Fruit fly (Drosophila melanogaster) whole organism, embryonic: ENCODE measurements around the gene CG9018.

Source experiments
- Adf1 ChIP-seq: fragments of 200-800 bp; sonication (Bioruptor generic); IDR thresholded peaks from 2 replicates; pipeline ENCODE4 v1.3.6; 2022; ENCODE audit warnings: missing biosample characterization, missing genetic modification characterization
- Atf3 ChIP-seq: fragments of 200-800 bp; sonication (Bioruptor generic); optimal IDR thresholded peaks from 3 replicates; lab custom pipeline; 2016; ENCODE audit warnings: missing biosample characterization, missing genetic modification characterization
- Blimp-1 ChIP-seq: fragments of 200-800 bp; sonication (Bioruptor generic); optimal IDR thresholded peaks from 3 replicates; lab custom pipeline; 2018; ENCODE audit warnings: missing biosample characterization, missing genetic modification characterization, mild to moderate bottlenecking, moderate library complexity, missing genetic modification reagents
- CG10209 ChIP-seq: fragments of 200-800 bp; sonication (Bioruptor generic); optimal IDR thresholded peaks from 3 replicates; lab custom pipeline; 2017; ENCODE audit warnings: missing biosample characterization, mild to moderate bottlenecking, missing genetic modification characterization, missing genetic modification reagents
- CG10274 ChIP-seq: fragments of 200-800 bp; sonication (Bioruptor generic); optimal IDR thresholded peaks from 3 replicates; lab custom pipeline; 2017; ENCODE audit warnings: missing biosample characterization, mild to moderate bottlenecking, missing genetic modification characterization
- CG10321 ChIP-seq: fragments of 200-800 bp; sonication (Bioruptor generic); IDR thresholded peaks from 2 replicates; pipeline ENCODE4 v1.3.6; 2022; ENCODE audit warnings: missing biosample characterization, missing genetic modification characterization
- CG10654 ChIP-seq: fragments of 200-800 bp; sonication (Bioruptor generic); optimal IDR thresholded peaks from 2 replicates; lab custom pipeline; 2016; ENCODE audit warnings: missing biosample characterization, missing genetic modification characterization
- CG14050 ChIP-seq: fragments of 200-800 bp; sonication (Bioruptor generic); IDR thresholded peaks from 3 replicates; pipeline ENCODE4 v1.3.6; 2022; ENCODE audit warnings: missing biosample characterization, missing genetic modification characterization
- CG15601 ChIP-seq: fragments of 200-800 bp; sonication (Bioruptor generic); optimal IDR thresholded peaks from 3 replicates; lab custom pipeline; 2019; ENCODE audit warnings: missing biosample characterization, mild to moderate bottlenecking, missing genetic modification characterization, moderate library complexity
- CG16813 ChIP-seq: fragments of 200-800 bp; sonication (Bioruptor generic); IDR thresholded peaks from 3 replicates; pipeline ENCODE4 v1.3.6; 2022; ENCODE audit warnings: missing biosample characterization, missing genetic modification characterization; ENCODE audit not compliant: partially characterized antibody
- CG17186 ChIP-seq: fragments of 200-800 bp; sonication (Bioruptor generic); optimal IDR thresholded peaks from 3 replicates; lab custom pipeline; 2017; ENCODE audit warnings: missing biosample characterization, missing genetic modification reagents, missing genetic modification characterization
- CG17802 ChIP-seq: fragments of 200-800 bp; sonication (Bioruptor generic); optimal IDR thresholded peaks from 2 replicates; lab custom pipeline; 2018; ENCODE audit warnings: missing biosample characterization, mild to moderate bottlenecking, missing genetic modification characterization, moderate library complexity
- CG17912 ChIP-seq: fragments of 200-800 bp; sonication (Bioruptor generic); optimal IDR thresholded peaks from 2 replicates; lab custom pipeline; 2018; ENCODE audit warnings: missing biosample characterization, mild to moderate bottlenecking, missing genetic modification characterization
- CG18262 ChIP-seq: fragments of 200-800 bp; optimal IDR thresholded peaks from 3 replicates; lab custom pipeline; 2019; ENCODE audit warnings: missing biosample characterization, mild to moderate bottlenecking, missing genetic modification characterization, moderate library complexity
- CG18619 ChIP-seq: fragments of 200-800 bp; sonication (Bioruptor generic); optimal IDR thresholded peaks from 3 replicates; lab custom pipeline; 2017; ENCODE audit warnings: missing biosample characterization, mild to moderate bottlenecking, missing genetic modification characterization
- CG2712 ChIP-seq: fragments of 200-800 bp; optimal IDR thresholded peaks from 3 replicates; lab custom pipeline; 2019; ENCODE audit warnings: missing biosample characterization, mild to moderate bottlenecking, missing genetic modification characterization, moderate library complexity
- CG32772 ChIP-seq: fragments of 200-800 bp; sonication (Bioruptor generic); IDR thresholded peaks from 2 replicates; pipeline ENCODE4 v1.3.6; 2022; ENCODE audit warnings: missing biosample characterization, missing genetic modification characterization
- CG3281 ChIP-seq: fragments of 200-800 bp; sonication (Bioruptor generic); optimal IDR thresholded peaks from 3 replicates; lab custom pipeline; 2017; ENCODE audit warnings: missing biosample characterization, mild to moderate bottlenecking, missing genetic modification characterization
- CG33213 ChIP-seq: fragments of 200-800 bp; sonication (Bioruptor generic); optimal IDR thresholded peaks from 3 replicates; lab custom pipeline; 2016; ENCODE audit warnings: missing biosample characterization, missing genetic modification characterization
- CG34224 ChIP-seq: fragments of 200-800 bp; sonication (Bioruptor generic); IDR thresholded peaks from 3 replicates; pipeline ENCODE4 v1.3.6; 2022; ENCODE audit warnings: missing biosample characterization, missing genetic modification characterization; ENCODE audit not compliant: partially characterized antibody
- CG34422 ChIP-seq: fragments of 200-800 bp; sonication (Bioruptor generic); IDR thresholded peaks from 3 replicates; pipeline ENCODE4 v1.3.6; 2022; ENCODE audit warnings: missing biosample characterization, missing genetic modification characterization
- CG6791 ChIP-seq: fragments of 200-800 bp; sonication (Bioruptor generic); IDR thresholded peaks from 3 replicates; pipeline ENCODE4 v1.3.6; 2022; ENCODE audit warnings: missing biosample characterization, missing genetic modification characterization; ENCODE audit not compliant: partially characterized antibody
- CG6854 ChIP-seq: fragments of 200-800 bp; sonication (Bioruptor generic); optimal IDR thresholded peaks from 3 replicates; lab custom pipeline; 2017; ENCODE audit warnings: missing biosample characterization, mild to moderate bottlenecking, missing genetic modification characterization
- CG8944 ChIP-seq: fragments of 200-800 bp; sonication (Bioruptor generic); optimal IDR thresholded peaks from 3 replicates; lab custom pipeline; 2016; ENCODE audit warnings: missing biosample characterization, missing genetic modification characterization
- CG9727 ChIP-seq: fragments of 200-800 bp; sonication (Bioruptor generic); optimal IDR thresholded peaks from 3 replicates; lab custom pipeline; 2017; ENCODE audit warnings: missing biosample characterization, mild to moderate bottlenecking, missing genetic modification characterization
- CoRest ChIP-seq: fragments of 200-800 bp; sonication (Bioruptor generic); optimal IDR thresholded peaks from 3 replicates; lab custom pipeline; 2018; ENCODE audit warnings: missing biosample characterization, mild to moderate bottlenecking, missing genetic modification characterization, moderate library complexity
- ERR ChIP-seq: fragments of 200-800 bp; sonication (Bioruptor generic); optimal IDR thresholded peaks from 2 replicates; lab custom pipeline; 2016; ENCODE audit warnings: missing biosample characterization, missing genetic modification characterization
- Elba2 ChIP-seq: fragments of 200-800 bp; sonication (Bioruptor generic); optimal IDR thresholded peaks from 3 replicates; lab custom pipeline; 2016; ENCODE audit warnings: missing biosample characterization, missing genetic modification characterization
- Jarid2 ChIP-seq: fragments of 200-800 bp; sonication (Bioruptor generic); optimal IDR thresholded peaks from 3 replicates; lab custom pipeline; 2017; ENCODE audit warnings: mild to moderate bottlenecking, missing biosample characterization, missing genetic modification reagents, missing genetic modification characterization
- Myb ChIP-seq: fragments of 200-800 bp; sonication (Bioruptor generic); optimal IDR thresholded peaks from 2 replicates; lab custom pipeline; 2016; ENCODE audit warnings: missing biosample characterization, missing genetic modification characterization
- NC2α ChIP-seq: fragments of 200-800 bp; sonication (Bioruptor generic); optimal IDR thresholded peaks from 2 replicates; lab custom pipeline; 2016; ENCODE audit warnings: missing biosample characterization, missing genetic modification characterization
- NfI ChIP-seq: fragments of 200-800 bp; sonication (Bioruptor generic); optimal IDR thresholded peaks from 3 replicates; lab custom pipeline; 2018; ENCODE audit warnings: missing biosample characterization, mild to moderate bottlenecking, missing genetic modification characterization, moderate library complexity
- Sox100B ChIP-seq: fragments of 200-800 bp; sonication (Bioruptor generic); optimal IDR thresholded peaks from 3 replicates; lab custom pipeline; 2018; ENCODE audit warnings: missing biosample characterization, mild to moderate bottlenecking, missing genetic modification characterization
- Usf ChIP-seq: fragments of 200-800 bp; sonication (Bioruptor generic); optimal IDR thresholded peaks from 2 replicates; lab custom pipeline; 2017; ENCODE audit warnings: missing genotype, missing biosample characterization, missing genetic modification characterization
- YL-1 ChIP-seq: fragments of 200-800 bp; sonication (Bioruptor generic); optimal IDR thresholded peaks from 3 replicates; lab custom pipeline; 2017; ENCODE audit warnings: missing biosample characterization, mild to moderate bottlenecking, missing genetic modification characterization
- ci ChIP-seq: fragments of 200-800 bp; sonication (Bioruptor generic); IDR thresholded peaks from 3 replicates; pipeline ENCODE4 v1.3.6; 2022; ENCODE audit warnings: missing biosample characterization, missing genetic modification characterization
- fd64A ChIP-seq: fragments of 200-800 bp; sonication (Bioruptor generic); optimal IDR thresholded peaks from 3 replicates; lab custom pipeline; 2018; ENCODE audit warnings: missing biosample characterization, mild to moderate bottlenecking, missing genetic modification characterization
- fd96Cb ChIP-seq: fragments of 200-800 bp; sonication (Bioruptor generic); optimal IDR thresholded peaks from 2 replicates; lab custom pipeline; 2018; ENCODE audit warnings: missing biosample characterization, mild to moderate bottlenecking, missing genetic modification characterization, moderate library complexity
- ind ChIP-seq: fragments of 200-800 bp; sonication (Bioruptor generic); optimal IDR thresholded peaks from 3 replicates; lab custom pipeline; 2016; ENCODE audit warnings: missing biosample characterization, missing genetic modification characterization
- pan ChIP-seq, 4 experiments: fragments of >200 bp in 3 of 4; fragments of 200-800 bp in 1 of 4; sonication (Bioruptor generic) in 1 of 4; optimal IDR thresholded peaks in 3 of 4; IDR thresholded peaks in 1 of 4; 2 replicates each; pipeline versions ENCODE4 v1.3.6 to Lab custom; 2017 to 2022; ENCODE audit warnings: missing biosample characterization in 2 of 4, missing genetic modification characterization in 2 of 4, mixed read lengths in 1 of 4
- pb ChIP-seq: fragments of 200-800 bp; sonication (Bioruptor generic); optimal IDR thresholded peaks from 3 replicates; lab custom pipeline; 2016; ENCODE audit warnings: missing biosample characterization, missing genetic modification characterization
- phol ChIP-seq: fragments of 200-800 bp; sonication (Bioruptor generic); optimal IDR thresholded peaks from 3 replicates; lab custom pipeline; 2018; ENCODE audit warnings: missing biosample characterization, mild to moderate bottlenecking, missing genetic modification characterization, moderate library complexity
- pnt ChIP-seq: fragments of 200-800 bp; sonication (Bioruptor generic); optimal IDR thresholded peaks from 3 replicates; lab custom pipeline; 2016; ENCODE audit warnings: missing biosample characterization, missing genetic modification characterization
- schlank ChIP-seq: fragments of 200-800 bp; sonication (Bioruptor generic); optimal IDR thresholded peaks from 2 replicates; lab custom pipeline; 2018; ENCODE audit warnings: missing biosample characterization, mild to moderate bottlenecking, missing genetic modification characterization
- slp2 ChIP-seq: fragments of 200-800 bp; sonication (Bioruptor generic); optimal IDR thresholded peaks from 2 replicates; lab custom pipeline; 2016; ENCODE audit warnings: missing biosample characterization, missing genetic modification characterization
- sna ChIP-seq: fragments of 200-800 bp; sonication (Bioruptor generic); IDR thresholded peaks from 2 replicates; pipeline ENCODE4 v1.3.6; 2022; ENCODE audit warnings: missing biosample characterization, missing genetic modification characterization; ENCODE audit not compliant: partially characterized antibody
- stwl ChIP-seq: fragments of 200-800 bp; sonication (Bioruptor generic); optimal IDR thresholded peaks from 3 replicates; lab custom pipeline; 2018; ENCODE audit warnings: missing biosample characterization, mild to moderate bottlenecking, missing genetic modification characterization, moderate library complexity
- unc-4 ChIP-seq: fragments of 200-800 bp; sonication (Bioruptor generic); IDR thresholded peaks from 2 replicates; pipeline ENCODE4 v1.3.6; 2022; ENCODE audit warnings: missing biosample characterization, missing genetic modification characterization; ENCODE audit not compliant: partially characterized antibody
- vfl ChIP-seq: fragments of 200-800 bp; sonication (Bioruptor generic); optimal IDR thresholded peaks from 2 replicates; lab custom pipeline; 2016; ENCODE audit warnings: missing biosample characterization, missing genetic modification characterization

CG9018 gene

DNA sequence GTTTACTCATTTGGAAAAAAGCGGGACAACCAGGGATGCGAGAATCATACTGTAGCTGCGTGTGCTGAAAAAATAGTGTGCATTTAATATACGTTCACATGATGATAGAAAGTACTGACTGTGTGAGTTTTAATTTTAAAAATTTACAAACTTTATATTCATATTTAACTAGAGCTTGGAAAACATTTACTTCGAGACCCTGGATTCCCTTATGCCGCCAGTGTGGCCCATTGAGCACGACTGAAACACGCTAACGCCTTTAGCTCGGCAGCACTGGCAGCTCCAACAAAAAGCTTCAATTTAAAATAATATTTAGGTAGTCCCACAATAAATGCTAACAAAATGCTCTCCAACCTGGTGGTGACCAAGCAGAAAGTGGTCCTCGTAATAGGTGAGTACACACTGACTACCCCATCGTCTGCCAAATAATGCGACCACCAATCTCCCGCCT, 20.6 kb upstream of the CG9018 start, which contains the start of the genes CG1275 and Elp5:
TSS of gene CG1275 (minus strand) at position 12 of the 451 bp plus-strand sequence.
TSS of gene Elp5 (plus strand) at position 45 of the 451 bp plus-strand sequence.
- TF ChIP-seq CG15601 (peak; percentile 96), CG3281 (GFP tag; lab: Kevin White, UChicago) (peak; percentile 96), ERR (GFP tag; lab: Kevin White, UChicago) (peak; percentile 94), CG34224 (no peak), Myb (GFP tag; lab: Kevin White, UChicago) (peak; percentile 85), Usf (GFP tag; lab: Kevin White, UChicago) (peak; percentile 95), schlank (tag; lab: Kevin White, UChicago) (peak; percentile 98), stwl (tag; lab: Kevin White, UChicago) (peak; percentile 75), unc-4 (no peak), CG10209 (peak; percentile 98), CG9727 (GFP tag; lab: Kevin White, UChicago) (peak; percentile 97), CG14050 (GFP tag; lab: Robert Waterston, UW) (peak; percentile 99), fd64A (GFP tag; lab: Kevin White, UChicago) (peak; percentile 89), CG34422 (GFP tag; lab: Robert Waterston, UW) (peak; percentile 100), pb (GFP tag; lab: Kevin White, UChicago) (peak; percentile 94), Blimp-1 (peak; percentile 94), CG17186 (peak; percentile 82), CG6791 (no peak), CG10321 (GFP tag; lab: Robert Waterston, UW) (peak; percentile 87), CG8944 (peak; percentile 96), sna (GFP tag; lab: Robert Waterston, UW) (0 out of 2 replicates have a peak, but pooled peaks have one; percentile 30), slp2 (GFP tag; lab: Kevin White, UChicago) (peak; percentile 96), CG33213 (peak; percentile 96), vfl (GFP tag; lab: Kevin White, UChicago) (peak; percentile 98), pnt (GFP tag; lab: Kevin White, UChicago) (peak; percentile 97), CG17802 (peak; percentile 91), CoRest (tag; lab: Kevin White, UChicago) (peak; percentile 99), phol (tag; lab: Kevin White, UChicago) (peak; percentile 96), CG10274 (GFP tag; lab: Kevin White, UChicago) (peak; percentile 79), Adf1 (GFP tag; lab: Robert Waterston, UW) (peak; percentile 90), YL-1 (GFP tag; lab: Kevin White, UChicago) (peak; percentile 95), Atf3 (GFP tag; lab: Kevin White, UChicago) (peak; percentile 96), CG18262 (tag; lab: Kevin White, UChicago) (peak; percentile 98), Jarid2 (GFP tag; lab: Kevin White, UChicago) (peak; percentile 84), CG32772 (GFP tag; lab: Robert Waterston, UW) (peak; percentile 100), ci (peak; percentile 100), CG10654 (GFP tag; lab: Kevin White, UChicago) (peak; percentile 93), CG6854 (peak; percentile 88), NC2α (GFP tag; lab: Kevin White, UChicago) (peak; percentile 94), NfI (GFP tag; lab: Kevin White, UChicago) (peak; percentile 99), Sox100B (peak; percentile 91), Elba2 (GFP tag; lab: Kevin White, UChicago) (peak; percentile 84), CG18619 (peak; percentile 97), CG2712 (tag; lab: Kevin White, UChicago) (peak; percentile 98), pan (optimal IDR thresholded peaks at IDR 0.05; lab: Kevin White, UChicago) (no peak), pan (GFP tag; optimal IDR thresholded peaks at IDR 0.05 in 1 of 2, IDR thresholded peaks at IDR 0.05 in 1 of 2) (peak in 1 of 2 experiments; percentile 100), CG17912 (GFP tag; lab: Kevin White, UChicago) (peak; percentile 97), CG16813 (GFP tag; lab: Robert Waterston, UW) (no peak), ind (peak; percentile 95), fd96Cb (tag; lab: Kevin White, UChicago) (peak; percentile 96)
